ENCODE assay signal across 1 fruit fly cellular context in genomic region chr3L:3373994-3374623, dm6.
A peak's percentile ranks its signal among the peaks of the same experiment; 100 is the strongest.
TF ChIP-seq lines count a peak whose summit lies in the region.

TSS of gene Ythdc1 (minus strand) at chr3L:3374170.
TSS of gene CG12010 (plus strand) at chr3L:3374282.

TF ChIP-seq in whole organism, embryonic, 481 proteins besides CTCF, POLR2A, EP300 and RAD21 (continued from another document):
- TF ChIP-seq vvl (GFP tag; IDR thresholded peaks at IDR 0.05; lab: Robert Waterston, UW), result peak; percentile 36; the same call in 1 of the 2 replicates
- peak; percentile 41 for TF ChIP-seq CG9797 (GFP tag; optimal IDR thresholded peaks at IDR 0.05; lab: Kevin White, UChicago)
- peak; percentile 77 for TF ChIP-seq stwl (tag; optimal IDR thresholded peaks at IDR 0.05; lab: Kevin White, UChicago)
- peak; percentile 68 for TF ChIP-seq CG2129 (GFP tag; IDR thresholded peaks at IDR 0.05; lab: Robert Waterston, UW; ENCODE audit: partially characterized antibody)
- TF ChIP-seq Nf-YC (tag; optimal IDR thresholded peaks at IDR 0.05; lab: Kevin White, UChicago), result peak; percentile 96
- peak; percentile 96 for TF ChIP-seq Dref (GFP tag; IDR thresholded peaks at IDR 0.05; lab: Robert Waterston, UW)
